Fruit fly (Drosophila melanogaster) whole organism, pupa: ENCODE data around the gene Aatf.

Source experiments
- CG10348 ChIP-seq: fragments of 200-800 bp; sonication (Bioruptor generic); IDR thresholded peaks from 2 replicates; pipeline ENCODE4 v1.3.6; 2022; ENCODE audit warnings: missing biosample characterization, missing genetic modification characterization
- CG15710 ChIP-seq: fragments of 200-800 bp; sonication (Bioruptor generic); optimal IDR thresholded peaks from 2 replicates; lab custom pipeline; 2018; ENCODE audit warnings: missing biosample characterization, mild to moderate bottlenecking, missing genetic modification characterization, moderate library complexity
- CG17806 ChIP-seq: fragments of 200-800 bp; sonication (Bioruptor generic); optimal IDR thresholded peaks from 2 replicates; lab custom pipeline; 2018; ENCODE audit warnings: missing biosample characterization, mild to moderate bottlenecking, missing genetic modification characterization, moderate library complexity
- Pif1B ChIP-seq: fragments of 200-800 bp; sonication (Bioruptor generic); optimal IDR thresholded peaks from 3 replicates; lab custom pipeline; 2016; ENCODE audit warnings: missing biosample characterization, missing genetic modification characterization

DNA sequence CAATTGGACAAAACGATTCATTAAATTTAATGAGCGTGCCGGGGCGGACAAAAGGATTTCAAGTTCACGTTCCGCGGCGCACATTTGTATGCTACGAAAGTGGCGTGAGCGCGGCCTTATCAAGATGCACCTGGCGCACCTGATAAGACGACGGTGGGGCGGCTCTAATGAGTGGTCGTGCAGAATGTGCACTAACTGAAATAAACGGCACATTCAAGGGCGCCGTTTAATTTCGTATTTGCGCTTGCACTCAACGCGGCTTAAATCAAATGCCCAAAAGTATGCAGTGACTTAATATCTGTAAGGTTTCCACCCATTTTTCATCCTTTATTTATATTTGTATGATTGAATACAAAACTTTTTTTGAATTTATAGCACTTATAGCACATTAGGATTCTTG, 504 bp upstream of the Aatf start:
- TF ChIP-seq CG15710 (no peak), CG17806 (no peak), Pif1B (GFP tag; lab: Kevin White, UChicago) (no peak), CG10348 (GFP tag; lab: Robert Waterston, UW) (no peak)
